Worm (Caenorhabditis elegans): Measurements from ENCODE around the gene C12D5.9.

ce11 chrV:7686189-7686588 lies 3.6 kb downstream of the C12D5.9 start, which contains the start of the genes nhr-94 and nhr-152:
- TF ChIP-seq fos-1 (tag; optimal IDR thresholded peaks at IDR 0.05) (peak; percentile 6), unc-62 (GFP tag; optimal IDR thresholded peaks at IDR 0.05) (no peak), lin-13 (GFP tag; optimal IDR thresholded peaks at IDR 0.05) (no peak)
